Worm (Caenorhabditis elegans) whole organism, mixed stage, embryonic: ENCODE data around the gene K04G11.3.

Experiments
- M03D4.4 ChIP-seq: sonication (generic microtip); optimal IDR thresholded peaks from 2 replicates; lab custom pipeline; 2017; ENCODE audit warnings: mild to moderate bottlenecking, missing genetic modification characterization, missing compliant biosample characterization
- bed-3 ChIP-seq: fragments of 200-800 bp; sonication (Bioruptor generic); optimal IDR thresholded peaks from 3 replicates; lab custom pipeline; 2018; ENCODE audit warnings: mild to moderate bottlenecking, missing genetic modification characterization, moderate library complexity, missing compliant biosample characterization
- blmp-1 ChIP-seq: fragments of 150-350 bp; optimal IDR thresholded peaks from 2 replicates; lab custom pipeline; 2014; ENCODE audit warnings: missing biosample characterization, missing genetic modification characterization
- ceh-39 ChIP-seq: fragments of 150-350 bp; optimal IDR thresholded peaks from 2 replicates; lab custom pipeline; 2014; ENCODE audit warnings: missing biosample characterization, missing genetic modification characterization
- ceh-43 ChIP-seq: fragments of 200-800 bp; sonication (Bioruptor generic); optimal IDR thresholded peaks from 2 replicates; lab custom pipeline; 2018; ENCODE audit warnings: mild to moderate bottlenecking, missing genetic modification characterization, moderate library complexity, missing compliant biosample characterization
- ceh-83 ChIP-seq: fragments of 200-800 bp; sonication (Bioruptor generic); optimal IDR thresholded peaks from 2 replicates; lab custom pipeline; 2018; ENCODE audit warnings: mild to moderate bottlenecking, missing genetic modification characterization, missing compliant biosample characterization
- ces-1 ChIP-seq: fragments of 150-350 bp; optimal IDR thresholded peaks from 2 replicates; lab custom pipeline; 2014; ENCODE audit warnings: missing biosample characterization, missing genetic modification reagents, missing genetic modification characterization
- cnd-1 ChIP-seq: fragments of 200-800 bp; sonication (Bioruptor generic); optimal IDR thresholded peaks from 2 replicates; lab custom pipeline; 2018; ENCODE audit warnings: mild to moderate bottlenecking, missing genetic modification characterization, missing compliant biosample characterization
- drap-1 ChIP-seq: fragments of 200-800 bp; sonication (Bioruptor generic); optimal IDR thresholded peaks from 3 replicates; lab custom pipeline; 2018; ENCODE audit warnings: mild to moderate bottlenecking, missing genetic modification characterization, missing compliant biosample characterization
- elt-1 ChIP-seq: sonication (generic microtip); optimal IDR thresholded peaks from 2 replicates; lab custom pipeline; 2017; ENCODE audit warnings: missing genetic modification characterization, mild to moderate bottlenecking, missing compliant biosample characterization, antibody characterized with exemption, moderate library complexity, borderline replicate concordance; ENCODE audit not compliant: insufficient read depth
- elt-3 ChIP-seq: fragments of 150-350 bp; optimal IDR thresholded peaks from 2 replicates; lab custom pipeline; 2014; ENCODE audit warnings: missing biosample characterization, missing genetic modification characterization
- flh-1 ChIP-seq: fragments of 200-800 bp; sonication (Bioruptor generic); optimal IDR thresholded peaks from 2 replicates; lab custom pipeline; 2018; ENCODE audit warnings: mild to moderate bottlenecking, missing genetic modification characterization, moderate library complexity, missing compliant biosample characterization
- ham-2 ChIP-seq: fragments of 200-800 bp; sonication (Bioruptor generic); optimal IDR thresholded peaks from 2 replicates; lab custom pipeline; 2018; ENCODE audit warnings: mild to moderate bottlenecking, missing genetic modification characterization, missing compliant biosample characterization
- hlh-1 ChIP-seq: fragments of 150-350 bp; optimal IDR thresholded peaks from 2 replicates; lab custom pipeline; 2014; ENCODE audit warnings: missing biosample characterization, missing genetic modification reagents, missing genetic modification characterization
- lin-13 ChIP-seq: fragments of 150-350 bp; optimal IDR thresholded peaks from 2 replicates; lab custom pipeline; 2014; ENCODE audit warnings: missing biosample characterization, missing genetic modification characterization
- lin-32 ChIP-seq: fragments of 200-800 bp; sonication (Bioruptor generic); optimal IDR thresholded peaks from 2 replicates; lab custom pipeline; 2018; ENCODE audit warnings: mild to moderate bottlenecking, missing genetic modification characterization, missing compliant biosample characterization
- lsy-2 ChIP-seq: fragments of 150-350 bp; optimal IDR thresholded peaks from 2 replicates; lab custom pipeline; 2014; ENCODE audit warnings: missing biosample characterization, missing genetic modification characterization
- mab-5 ChIP-seq: fragments of 150-350 bp; optimal IDR thresholded peaks from 2 replicates; lab custom pipeline; 2014; ENCODE audit warnings: missing biosample characterization, missing genetic modification characterization
- mep-1 ChIP-seq: fragments of 150-350 bp; optimal IDR thresholded peaks from 2 replicates; lab custom pipeline; 2017; ENCODE audit warnings: missing biosample characterization, missing genetic modification reagents, missing genetic modification characterization, inconsistent platforms
- mls-2 ChIP-seq: sonication (generic microtip); optimal IDR thresholded peaks from 2 replicates; lab custom pipeline; 2016; ENCODE audit warnings: mild to moderate bottlenecking, missing genetic modification characterization, moderate library complexity, missing compliant biosample characterization
- nhr-12 ChIP-seq: fragments of 150-350 bp; optimal IDR thresholded peaks from 2 replicates; lab custom pipeline; 2014; ENCODE audit warnings: missing biosample characterization, missing genetic modification characterization
- nhr-2 ChIP-seq: fragments of 150-350 bp; optimal IDR thresholded peaks from 2 replicates; lab custom pipeline; 2014; ENCODE audit warnings: missing biosample characterization, missing genetic modification characterization
- nhr-237 ChIP-seq: fragments of 150-350 bp; optimal IDR thresholded peaks from 2 replicates; lab custom pipeline; 2014; ENCODE audit warnings: missing biosample characterization, missing genetic modification characterization
- nhr-28 ChIP-seq: fragments of 150-350 bp; optimal IDR thresholded peaks from 2 replicates; lab custom pipeline; 2014; ENCODE audit warnings: missing biosample characterization, missing genetic modification characterization
- nhr-76 ChIP-seq: sonication (generic microtip); optimal IDR thresholded peaks from 2 replicates; lab custom pipeline; 2017; ENCODE audit warnings: missing biosample characterization, missing genetic modification characterization
- pha-4 ChIP-seq: fragments of 150-350 bp; optimal IDR thresholded peaks from 2 replicates; lab custom pipeline; 2018; ENCODE audit warnings: missing biosample characterization, missing genetic modification reagents, missing genetic modification characterization
- sem-2 ChIP-seq: fragments of 200-800 bp; sonication (Bioruptor generic); optimal IDR thresholded peaks from 2 replicates; lab custom pipeline; 2018; ENCODE audit warnings: mild to moderate bottlenecking, missing genetic modification characterization, missing compliant biosample characterization
- snpc-4 ChIP-seq: fragments of 150-350 bp; optimal IDR thresholded peaks from 2 replicates; lab custom pipeline; 2014; ENCODE audit warnings: missing biosample characterization, missing genetic modification characterization
- sptf-1 ChIP-seq: sonication (generic microtip); optimal IDR thresholded peaks from 2 replicates; lab custom pipeline; 2017; ENCODE audit warnings: mild to moderate bottlenecking, missing genetic modification characterization, moderate library complexity, missing compliant biosample characterization
- tbx-8 ChIP-seq: fragments of 200-800 bp; sonication (Bioruptor generic); optimal IDR thresholded peaks from 2 replicates; lab custom pipeline; 2018; ENCODE audit warnings: mild to moderate bottlenecking, missing genetic modification characterization, moderate library complexity, missing compliant biosample characterization
- unc-120 ChIP-seq: sonication (generic microtip); optimal IDR thresholded peaks from 2 replicates; lab custom pipeline; 2017; ENCODE audit warnings: missing genetic modification characterization, missing compliant biosample characterization; ENCODE audit not compliant: poor library complexity, severe bottlenecking
- unc-39 ChIP-seq: fragments of 150-350 bp; optimal IDR thresholded peaks from 2 replicates; lab custom pipeline; 2014; ENCODE audit warnings: missing biosample characterization, missing genetic modification characterization
- unc-62 ChIP-seq: fragments of 150-350 bp; optimal IDR thresholded peaks from 2 replicates; lab custom pipeline; 2014; ENCODE audit warnings: missing biosample characterization, missing genetic modification reagents, missing genetic modification characterization
- zip-8 ChIP-seq: fragments of 150-350 bp; optimal IDR thresholded peaks from 2 replicates; lab custom pipeline; 2014; ENCODE audit warnings: missing biosample characterization, missing genetic modification characterization
- ztf-11 ChIP-seq: fragments of 150-350 bp; optimal IDR thresholded peaks from 2 replicates; lab custom pipeline; 2014; ENCODE audit warnings: missing biosample characterization, missing genetic modification characterization

The K04G11.3 gene

ce11 chrX:14312416-14312815 lies 35.1 kb downstream of the K04G11.3 start:
- TF ChIP-seq drap-1 (peak; percentile 49), elt-1 (tag; lab: Kevin White, UChicago) (peak; percentile 43), unc-39 (tag; lab: Kevin White, UChicago) (no peak), nhr-237 (peak; percentile 81), nhr-12 (tag; lab: Kevin White, UChicago) (no peak), flh-1 (no peak), unc-120 (tag; lab: Kevin White, UChicago) (peak; percentile 98), sptf-1 (tag; lab: Kevin White, UChicago) (peak; percentile 69), ces-1 (GFP tag; lab: Kevin White, UChicago) (peak; percentile 89), unc-62 (GFP tag; lab: Kevin White, UChicago) (peak; percentile 49), snpc-4 (tag; lab: Kevin White, UChicago) (no peak), pha-4 (peak; percentile 62), cnd-1 (peak; percentile 61), mls-2 (tag; lab: Kevin White, UChicago) (peak; percentile 80), nhr-76 (tag; lab: Kevin White, UChicago) (no peak), nhr-2 (tag; lab: Kevin White, UChicago) (no peak), lin-13 (peak; percentile 93), lin-32 (no peak), nhr-28 (tag; lab: Kevin White, UChicago) (no peak), sem-2 (GFP tag; lab: Kevin White, UChicago) (no peak), zip-8 (tag; lab: Kevin White, UChicago) (no peak), tbx-8 (GFP tag; lab: Kevin White, UChicago) (no peak), blmp-1 (tag; lab: Kevin White, UChicago) (no peak), M03D4.4 (tag; lab: Kevin White, UChicago) (peak; percentile 46), ceh-39 (tag; lab: Kevin White, UChicago) (no peak), ham-2 (peak; percentile 90), ceh-83 (no peak), elt-3 (tag; lab: Kevin White, UChicago) (no peak), ceh-43 (GFP tag; lab: Kevin White, UChicago) (peak; percentile 66), hlh-1 (tag; lab: Kevin White, UChicago) (peak; percentile 81), mab-5 (tag; lab: Kevin White, UChicago) (peak; percentile 38), ztf-11 (tag; lab: Kevin White, UChicago) (peak; percentile 59), lsy-2 (tag; lab: Kevin White, UChicago) (peak; percentile 89), bed-3 (no peak), mep-1 (peak; percentile 86)

- no peak for TF ChIP-seq nhr-237
- no peak for TF ChIP-seq ceh-83
- TF ChIP-seq drap-1 = no peak
- no peak for TF ChIP-seq bed-3
- no peak for TF ChIP-seq cnd-1
- TF ChIP-seq ceh-43 (GFP tag; lab: Kevin White, UChicago) = no peak
- TF ChIP-seq mab-5 (tag; lab: Kevin White, UChicago) = no peak
- TF ChIP-seq pha-4 = no peak
Measured at ce11 chrX:14311583-14311982, 35.9 kb downstream of the K04G11.3 start, which contains the start of gene mgrn-1. Gene mgrn-1, minus strand, starts transcription at chrX:14311683.

- TF ChIP-seq lin-13 (no peak), sem-2 (GFP tag; lab: Kevin White, UChicago) (no peak), elt-3 (tag; lab: Kevin White, UChicago) (no peak), pha-4 (no peak)
- TF ChIP-seq, all 35 proteins: peak for 0
Measured at ce11 chrX:14309656-14310055, 37.8 kb downstream of the K04G11.3 start.

- TF ChIP-seq unc-120 (tag; lab: Kevin White, UChicago) (no peak), pha-4 (no peak), ces-1 (GFP tag; lab: Kevin White, UChicago) (no peak), hlh-1 (tag; lab: Kevin White, UChicago) (no peak), lin-32 (no peak), elt-3 (tag; lab: Kevin White, UChicago) (no peak), ceh-43 (GFP tag; lab: Kevin White, UChicago) (no peak)
Measured at ce11 chrX:14307667-14308066, 39.8 kb downstream of the K04G11.3 start, which contains the start of gene gphr-2. Gene gphr-2, minus strand, starts transcription at chrX:14307767.
